Worm (Caenorhabditis elegans) whole organism, L1 larva: ENCODE results near the gene farl-11.

Source experiments
- C04F5.9 ChIP-seq: sonication (generic microtip); optimal IDR thresholded peaks from 2 replicates; lab custom pipeline; 2016; ENCODE audit warnings: missing genetic modification characterization, missing compliant biosample characterization
- C34B4.2 ChIP-seq: sonication (generic microtip); optimal IDR thresholded peaks from 2 replicates; lab custom pipeline; 2017; ENCODE audit warnings: mild to moderate bottlenecking, missing genetic modification characterization, missing compliant biosample characterization
- ama-1 ChIP-seq: fragments of 150-350 bp; optimal IDR thresholded peaks from 2 replicates; lab custom pipeline; 2014
- ceh-82 ChIP-seq, 3 experiments: fragments of 150-350 bp in 1 of 3; sonication (generic microtip) in 2 of 3; optimal IDR thresholded peaks; 2 replicates each; lab custom pipeline; 2014 to 2017; ENCODE audit warnings: missing biosample characterization in 3 of 3, missing genetic modification characterization in 3 of 3
- ceh-88 ChIP-seq: fragments of 200-800 bp; sonication (Bioruptor generic); IDR thresholded peaks from 2 replicates; pipeline ENCODE4 v1.3.6; 2022; ENCODE audit warnings: missing genetic modification characterization, missing compliant biosample characterization
- ces-1 ChIP-seq: fragments of 150-350 bp; optimal IDR thresholded peaks from 2 replicates; lab custom pipeline; 2014; ENCODE audit warnings: missing biosample characterization, missing genetic modification reagents, missing genetic modification characterization
- dsc-1 ChIP-seq: sonication (generic microtip); optimal IDR thresholded peaks from 2 replicates; lab custom pipeline; 2016; ENCODE audit warnings: mild to moderate bottlenecking, missing genetic modification characterization, missing compliant biosample characterization
- efl-3 ChIP-seq: fragments of 200-800 bp; sonication (Bioruptor generic); optimal IDR thresholded peaks from 2 replicates; lab custom pipeline; 2018; ENCODE audit warnings: mild to moderate bottlenecking, missing genetic modification characterization, missing compliant biosample characterization
- elt-2 ChIP-seq: sonication (generic microtip); optimal IDR thresholded peaks from 2 replicates; lab custom pipeline; 2016; ENCODE audit warnings: missing genetic modification characterization, mild to moderate bottlenecking, inconsistent platforms, missing compliant biosample characterization, missing genetic modification reagents
- elt-3 ChIP-seq, 6 experiments: fragments of 150-350 bp in 1 of 6; sonication (generic microtip); optimal IDR thresholded peaks; 2 replicates each; lab custom pipeline; 2017 to 2018; ENCODE audit warnings: missing biosample characterization in 6 of 6, missing genetic modification characterization in 6 of 6, inconsistent platforms in 1 of 6
- fkh-10 ChIP-seq: sonication (generic microtip); optimal IDR thresholded peaks from 2 replicates; lab custom pipeline; 2017; ENCODE audit warnings: missing biosample characterization, missing genetic modification reagents, missing genetic modification characterization
- hpl-2 ChIP-seq: fragments of 150-350 bp; optimal IDR thresholded peaks from 2 replicates; lab custom pipeline; 2014; ENCODE audit warnings: missing biosample characterization, missing genetic modification reagents, missing genetic modification characterization
- isw-1 ChIP-seq: fragments of 200-800 bp; sonication (Bioruptor generic); IDR thresholded peaks from 2 replicates; pipeline ENCODE4 v1.3.6; 2022; ENCODE audit warnings: missing genetic modification characterization, missing compliant biosample characterization
- lin-14 ChIP-seq: fragments of 200-800 bp; sonication (Bioruptor generic); optimal IDR thresholded peaks from 2 replicates; lab custom pipeline; 2018; ENCODE audit warnings: mild to moderate bottlenecking, missing genetic modification characterization, moderate library complexity, missing compliant biosample characterization
- lin-15B ChIP-seq: fragments of 150-350 bp; sonication (generic microtip); optimal IDR thresholded peaks from 3 replicates; lab custom pipeline; 2014; ENCODE audit warnings: missing biosample characterization, missing genetic modification characterization
- lin-35 ChIP-seq, 2 experiments: fragments of 150-350 bp; optimal IDR thresholded peaks; 2 replicates each; lab custom pipeline; 2014; ENCODE audit warnings: missing biosample characterization in 2 of 2, missing genetic modification characterization in 2 of 2, missing genetic modification reagents in 2 of 2
- lir-3 ChIP-seq: sonication (generic microtip); optimal IDR thresholded peaks from 2 replicates; lab custom pipeline; 2016; ENCODE audit warnings: mild to moderate bottlenecking, missing genetic modification characterization, moderate library complexity, missing compliant biosample characterization; ENCODE audit not compliant: poor library complexity
- lsy-2 ChIP-seq, 2 experiments: fragments of 150-350 bp; optimal IDR thresholded peaks; 2 replicates each; lab custom pipeline; 2014; ENCODE audit warnings: missing biosample characterization in 2 of 2, missing genetic modification characterization in 2 of 2
- nhr-12 ChIP-seq: sonication (generic microtip); optimal IDR thresholded peaks from 2 replicates; lab custom pipeline; 2017; ENCODE audit warnings: missing biosample characterization, missing genetic modification characterization
- nhr-20 ChIP-seq: sonication (generic microtip); optimal IDR thresholded peaks from 2 replicates; lab custom pipeline; 2016; ENCODE audit warnings: mild to moderate bottlenecking, missing genetic modification characterization, missing compliant biosample characterization
- nhr-28 ChIP-seq: fragments of 150-350 bp; optimal IDR thresholded peaks from 2 replicates; lab custom pipeline; 2014; ENCODE audit warnings: missing biosample characterization, missing genetic modification characterization
- nhr-71 ChIP-seq: sonication (generic microtip); optimal IDR thresholded peaks from 2 replicates; lab custom pipeline; 2016; ENCODE audit warnings: mild to moderate bottlenecking, missing genetic modification characterization, moderate library complexity, missing compliant biosample characterization
- nhr-76 ChIP-seq: sonication (generic microtip); optimal IDR thresholded peaks from 2 replicates; lab custom pipeline; 2017; ENCODE audit warnings: missing biosample characterization, missing genetic modification characterization
- nhr-77 ChIP-seq: fragments of 150-350 bp; optimal IDR thresholded peaks from 2 replicates; lab custom pipeline; 2014; ENCODE audit warnings: missing biosample characterization, missing genetic modification characterization
- nhr-85 ChIP-seq: sonication (generic microtip); peaks from one replicate; lab custom pipeline; 2016; ENCODE audit warnings: missing genetic modification characterization, inconsistent platforms, missing compliant biosample characterization
- nhr-90 ChIP-seq: sonication (generic microtip); optimal IDR thresholded peaks from 2 replicates; lab custom pipeline; 2016; ENCODE audit warnings: mild to moderate bottlenecking, missing genetic modification characterization, missing compliant biosample characterization; ENCODE audit not compliant: poor library complexity
- pag-3 ChIP-seq: sonication (generic microtip); optimal IDR thresholded peaks from 2 replicates; lab custom pipeline; 2017; ENCODE audit warnings: missing genetic modification characterization, mild to moderate bottlenecking, missing compliant biosample characterization, antibody characterized with exemption, borderline replicate concordance; ENCODE audit not compliant: insufficient read depth
- pax-3 ChIP-seq: fragments of 200-800 bp; sonication (Bioruptor generic); optimal IDR thresholded peaks from 2 replicates; lab custom pipeline; 2018; ENCODE audit warnings: mild to moderate bottlenecking, missing genetic modification characterization, moderate library complexity, missing compliant biosample characterization
- snpc-4 ChIP-seq: fragments of 150-350 bp; optimal IDR thresholded peaks from 2 replicates; lab custom pipeline; 2014; ENCODE audit warnings: missing biosample characterization, missing genetic modification characterization
- sup-37 ChIP-seq: fragments of 200-800 bp; sonication (Bioruptor generic); optimal IDR thresholded peaks from 2 replicates; lab custom pipeline; 2018; ENCODE audit warnings: mild to moderate bottlenecking, missing genetic modification characterization, missing compliant biosample characterization
- tlp-1 ChIP-seq: fragments of 150-350 bp; optimal IDR thresholded peaks from 2 replicates; lab custom pipeline; 2014; ENCODE audit warnings: missing biosample characterization, missing genetic modification characterization
- unc-130 ChIP-seq: fragments of 150-350 bp; optimal IDR thresholded peaks from 2 replicates; lab custom pipeline; 2017; ENCODE audit warnings: missing biosample characterization, missing genetic modification characterization, inconsistent platforms
- unc-62 ChIP-seq: fragments of 150-350 bp; optimal IDR thresholded peaks from 2 replicates; lab custom pipeline; 2014; ENCODE audit warnings: missing biosample characterization, missing genetic modification reagents, missing genetic modification characterization
- unc-86 ChIP-seq: sonication (generic microtip); optimal IDR thresholded peaks from 2 replicates; lab custom pipeline; 2016; ENCODE audit warnings: missing genetic modification characterization, missing compliant biosample characterization
- vab-15 ChIP-seq: sonication (generic microtip); optimal IDR thresholded peaks from 2 replicates; lab custom pipeline; 2017; ENCODE audit warnings: missing genotype, mild to moderate bottlenecking, missing genetic modification characterization, missing compliant biosample characterization
- xbp-1 ChIP-seq: sonication (generic microtip); optimal IDR thresholded peaks from 2 replicates; lab custom pipeline; 2016; ENCODE audit warnings: missing genetic modification characterization, missing compliant biosample characterization
- zag-1 ChIP-seq: fragments of 150-350 bp; optimal IDR thresholded peaks from 2 replicates; lab custom pipeline; 2014; ENCODE audit warnings: missing biosample characterization, missing genetic modification characterization
- zip-4 ChIP-seq: fragments of 200-800 bp; sonication (Bioruptor generic); optimal IDR thresholded peaks from 2 replicates; lab custom pipeline; 2018; ENCODE audit warnings: mild to moderate bottlenecking, missing genetic modification characterization, moderate library complexity, missing compliant biosample characterization
- ztf-4 ChIP-seq: fragments of 150-350 bp; optimal IDR thresholded peaks from 2 replicates; lab custom pipeline; 2014; ENCODE audit warnings: missing biosample characterization, missing genetic modification characterization

The farl-11 gene

ce11 chrII:7146240-7146639 is 41.4 kb upstream of the farl-11 start (continued):
- TF ChIP-seq unc-86: no peak
- TF ChIP-seq ama-1 (lab: Kevin White, UChicago): no peak
- peak; percentile 99 for TF ChIP-seq dsc-1 (tag; lab: Kevin White, UChicago)
- no peak for TF ChIP-seq lir-3 (tag; lab: Kevin White, UChicago)
- TF ChIP-seq C04F5.9: no peak
- TF ChIP-seq unc-130 (tag; lab: Kevin White, UChicago): no peak
- no peak for TF ChIP-seq vab-15 (tag; lab: Kevin White, UChicago)

- TF ChIP-seq ceh-82 (tag; optimal IDR thresholded peaks at IDR 0.05; lab: Kevin White, UChicago) (no peak), hpl-2 (GFP tag; lab: Kevin White, UChicago) (no peak), snpc-4 (no peak), unc-62 (GFP tag; lab: Kevin White, UChicago) (no peak), nhr-20 (tag; lab: Kevin White, UChicago) (no peak), lin-14 (no peak), lsy-2 (tag; optimal IDR thresholded peaks at IDR 0.05; lab: Kevin White, UChicago) (no peak), nhr-28 (no peak), zag-1 (tag; lab: Kevin White, UChicago) (no peak), lin-35 (GFP tag; optimal IDR thresholded peaks at IDR 0.05; lab: Kevin White, UChicago) (no peak), efl-3 (GFP tag; lab: Kevin White, UChicago) (no peak)
Observed at ce11 chrII:7144307-7144706, 39.5 kb upstream of the farl-11 start, which contains the start of gene npr-31. Gene npr-31, plus strand, starts transcription at chrII:7144607.

ce11 chrII:7139064-7139463 is 34.2 kb upstream of the farl-11 start:
- TF ChIP-seq lin-35 (GFP tag; optimal IDR thresholded peaks at IDR 0.05; lab: Kevin White, UChicago) (peak in 1 of 2 experiments; percentile 30), C34B4.2 (no peak), ceh-88 (no peak), nhr-85 (tag; lab: Kevin White, UChicago) (no peak), isw-1 (GFP tag; lab: Robert Waterston, UW) (no peak), nhr-71 (tag; lab: Kevin White, UChicago) (no peak), efl-3 (GFP tag; lab: Kevin White, UChicago) (no peak), xbp-1 (no peak), lin-15B (tag; lab: Kevin White, UChicago) (no peak), elt-2 (peak; percentile 72), pag-3 (no peak), pax-3 (tag; lab: Kevin White, UChicago) (no peak), tlp-1 (tag; lab: Kevin White, UChicago) (no peak), fkh-10 (GFP tag; lab: Kevin White, UChicago) (no peak), ztf-4 (tag; lab: Kevin White, UChicago) (no peak), nhr-76 (no peak), sup-37 (GFP tag; lab: Kevin White, UChicago) (no peak), nhr-12 (tag; lab: Kevin White, UChicago) (no peak), lir-3 (tag; lab: Kevin White, UChicago) (no peak), ces-1 (GFP tag; lab: Kevin White, UChicago) (no peak), nhr-77 (tag; lab: Kevin White, UChicago) (no peak), nhr-90 (tag; lab: Kevin White, UChicago) (peak; percentile 30), zip-4 (GFP tag; lab: Kevin White, UChicago) (no peak), elt-3 (tag; optimal IDR thresholded peaks at IDR 0.05; lab: Kevin White, UChicago) (peak in 1 of 6 experiments; percentile 1), nhr-20 (tag; lab: Kevin White, UChicago) (peak; percentile 24)
